Worm (Caenorhabditis elegans) whole organism, young adult: Measurements from ENCODE around the gene tut-2.

Source experiments
- ama-1 ChIP-seq, 3 experiments: fragments of 150-350 bp in 1 of 3; sonication (generic microtip) in 2 of 3; optimal IDR thresholded peaks; 2 replicates each; lab custom pipeline; 2014 to 2018; ENCODE audit warnings: missing biosample characterization in 2 of 3, missing genetic modification characterization in 2 of 3, missing genetic modification reagents in 2 of 3
- ets-4 ChIP-seq: fragments of 200-800 bp; sonication (Bioruptor generic); optimal IDR thresholded peaks from 2 replicates; lab custom pipeline; 2018; ENCODE audit warnings: mild to moderate bottlenecking, missing genetic modification characterization, missing compliant biosample characterization

- TF ChIP-seq ama-1 (optimal IDR thresholded peaks at IDR 0.05; lab: Kevin White, UChicago), result no peak
- no peak for TF ChIP-seq ama-1 (GFP tag; optimal IDR thresholded peaks at IDR 0.05; lab: Kevin White, UChicago)
- no peak for TF ChIP-seq ets-4 (GFP tag; lab: Kevin White, UChicago)
Observed at ce11 chrV:10615496-10615895, 42.5 kb upstream of the tut-2 start, which contains the start of gene H09F14.1.
